Worm (Caenorhabditis elegans): ENCODE data around the gene pbo-6.

Gene pbo-6

ce11 chrX:17461958-17462357, 33.1 kb downstream of the pbo-6 start:
- TF ChIP-seq daf-12 (tag; optimal IDR thresholded peaks at IDR 0.05): no peak
- TF ChIP-seq ztf-11 (tag; optimal IDR thresholded peaks at IDR 0.05): no peak
- TF ChIP-seq fos-1 (tag; optimal IDR thresholded peaks at IDR 0.05): no peak
- TF ChIP-seq nfya-1 (tag; optimal IDR thresholded peaks at IDR 0.05; ENCODE audit: insufficient read depth): peak; percentile 22
- TF ChIP-seq lin-39 (tag; optimal IDR thresholded peaks at IDR 0.05): peak; percentile 53

ce11 chrX:17464801-17465200, 36.0 kb downstream of the pbo-6 start, which contains the start of gene slc-17.1:
TSS of gene slc-17.1 (minus strand) at chrX:17464901.
- no peak for TF ChIP-seq pqm-1 (tag; optimal IDR thresholded peaks at IDR 0.05)

ce11 chrX:17466615-17467014, 37.8 kb downstream of the pbo-6 start, which contains the start of gene ZK54.3:
TSS of gene ZK54.3 (minus strand) at chrX:17467005.
- no peak for TF ChIP-seq nhr-237 (tag; optimal IDR thresholded peaks at IDR 0.05)
- TF ChIP-seq nfya-1 (tag; optimal IDR thresholded peaks at IDR 0.05; ENCODE audit: insufficient read depth): peak; percentile 51

ce11 chrX:17468483-17468882, 39.6 kb downstream of the pbo-6 start:
- TF ChIP-seq unc-62 (GFP tag; optimal IDR thresholded peaks at IDR 0.05) (no peak), nhr-28 (tag; optimal IDR thresholded peaks at IDR 0.05) (no peak), ama-1 (optimal IDR thresholded peaks at IDR 0.05) (no peak), fos-1 (tag; optimal IDR thresholded peaks at IDR 0.05) (no peak), eor-1 (tag; optimal IDR thresholded peaks at IDR 0.05) (no peak), egl-5 (tag; optimal IDR thresholded peaks at IDR 0.05) (no peak), egl-27 (tag; optimal IDR thresholded peaks at IDR 0.05) (no peak), nfya-1 (tag; optimal IDR thresholded peaks at IDR 0.05; ENCODE audit: insufficient read depth) (no peak), snpc-4 (tag; optimal IDR thresholded peaks at IDR 0.05) (no peak), nhr-67 (tag; optimal IDR thresholded peaks at IDR 0.05) (no peak), lin-39 (tag; optimal IDR thresholded peaks at IDR 0.05) (no peak), unc-39 (tag; optimal IDR thresholded peaks at IDR 0.05) (no peak), tbx-2 (tag; optimal IDR thresholded peaks at IDR 0.05) (no peak), nhr-11 (tag; optimal IDR thresholded peaks at IDR 0.05) (no peak), ceh-9 (tag; optimal IDR thresholded peaks at IDR 0.05) (no peak), lsy-12 (tag; optimal IDR thresholded peaks at IDR 0.05) (no peak)

- TF ChIP-seq pha-4 (tag; optimal IDR thresholded peaks at IDR 0.05) (peak; percentile 68), jun-1 (tag; optimal IDR thresholded peaks at IDR 0.05) (peak; percentile 87), elt-3 (tag; optimal IDR thresholded peaks at IDR 0.05) (no peak), unc-62 (GFP tag; optimal IDR thresholded peaks at IDR 0.05) (no peak), elt-2 (tag; optimal IDR thresholded peaks at IDR 0.05) (peak; percentile 95), pqm-1 (tag; optimal IDR thresholded peaks at IDR 0.05) (peak; percentile 87)
Measured at ce11 chrX:17471703-17472102, 42.9 kb downstream of the pbo-6 start.

ce11 chrX:17472917-17473316, 44.1 kb downstream of the pbo-6 start:
- no peak for TF ChIP-seq ceh-16 (tag; optimal IDR thresholded peaks at IDR 0.05)
- no peak for TF ChIP-seq nhr-77 (tag; optimal IDR thresholded peaks at IDR 0.05)
- no peak for TF ChIP-seq ztf-11 (tag; optimal IDR thresholded peaks at IDR 0.05)
- no peak for TF ChIP-seq mml-1 (tag; optimal IDR thresholded peaks at IDR 0.05)
- TF ChIP-seq nhr-237 (tag; optimal IDR thresholded peaks at IDR 0.05): no peak
- no peak for TF ChIP-seq egl-5 (tag; optimal IDR thresholded peaks at IDR 0.05)
- no peak for TF ChIP-seq lsy-12 (tag; optimal IDR thresholded peaks at IDR 0.05)
- TF ChIP-seq fkh-10 (GFP tag; optimal IDR thresholded peaks at IDR 0.05): no peak
- no peak for TF ChIP-seq fkh-2 (tag; optimal IDR thresholded peaks at IDR 0.05)
- TF ChIP-seq ztf-4 (tag; optimal IDR thresholded peaks at IDR 0.05): no peak
- TF ChIP-seq hmg-11 (tag; optimal IDR thresholded peaks at IDR 0.05): no peak
- TF ChIP-seq elt-2 (tag; optimal IDR thresholded peaks at IDR 0.05): peak; percentile 79
- peak; percentile 74 for TF ChIP-seq pqm-1 (tag; optimal IDR thresholded peaks at IDR 0.05)
- no peak for TF ChIP-seq nhr-25 (tag; optimal IDR thresholded peaks at IDR 0.05)
- no peak for TF ChIP-seq ceh-82 (tag; optimal IDR thresholded peaks at IDR 0.05)
- no peak for TF ChIP-seq lin-15B (tag; optimal IDR thresholded peaks at IDR 0.05)

Data from whole organism, L3 larva.